Fruit fly (Drosophila melanogaster): ENCODE results near the gene CG6885.
A peak's percentile ranks its signal among the peaks of the same experiment; 100 is the strongest.

CG6885 gene

DNA sequence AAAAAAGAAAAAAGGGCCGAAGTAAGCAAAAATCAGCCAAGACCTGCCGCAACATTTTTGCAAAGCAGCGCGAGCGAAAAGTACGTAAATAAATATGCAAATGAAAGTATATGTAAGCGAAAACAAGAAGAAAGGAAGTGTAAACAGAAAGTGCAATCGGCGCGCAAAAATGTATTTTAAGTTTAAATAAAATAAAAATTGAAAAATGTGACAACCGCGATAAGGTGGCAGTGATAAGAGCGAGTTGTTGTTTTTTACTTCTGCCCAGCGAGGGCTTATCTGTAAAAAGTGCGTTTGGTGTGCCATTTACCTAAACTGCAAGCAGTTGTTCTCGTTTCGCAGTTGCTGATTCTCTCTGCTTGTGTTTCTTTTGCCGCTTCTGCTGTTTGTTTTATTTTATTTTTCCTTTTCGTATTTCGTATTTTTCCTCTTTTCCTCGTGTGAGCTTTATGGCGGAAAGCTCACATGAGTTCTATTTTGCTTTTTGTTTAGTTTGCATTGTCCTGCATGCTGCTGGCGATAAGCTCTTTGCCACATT is 46.4 kb downstream of the CG6885 start (continued):
- no peak for TF ChIP-seq CG31627 (GFP tag; optimal IDR thresholded peaks at IDR 0.05)
- no peak for TF ChIP-seq CG11902 (GFP tag; optimal IDR thresholded peaks at IDR 0.05)
- no peak for TF ChIP-seq cyc (GFP tag; optimal IDR thresholded peaks at IDR 0.05)
- no peak for TF ChIP-seq acj6 (GFP tag; optimal IDR thresholded peaks at IDR 0.05)
- TF ChIP-seq CG8632 (GFP tag; optimal IDR thresholded peaks at IDR 0.05) = no peak
- no peak for TF ChIP-seq Eip93F (GFP tag; optimal IDR thresholded peaks at IDR 0.05)
- no peak for TF ChIP-seq dac (GFP tag; optimal IDR thresholded peaks at IDR 0.05)
- TF ChIP-seq esn (GFP tag; optimal IDR thresholded peaks at IDR 0.05) = peak; percentile 43
- TF ChIP-seq CG10669 (GFP tag; optimal IDR thresholded peaks at IDR 0.05) = peak; percentile 59
- TF ChIP-seq CG10631 (GFP tag; optimal IDR thresholded peaks at IDR 0.05) = peak; percentile 6
- TF ChIP-seq CG6854 (GFP tag; optimal IDR thresholded peaks at IDR 0.05) = peak; percentile 38
- peak in 1 of 2 experiments; percentile 78 for TF ChIP-seq ss (GFP tag; optimal IDR thresholded peaks at IDR 0.05)
- TF ChIP-seq Ets96B (tag; optimal IDR thresholded peaks at IDR 0.05) = peak; percentile 59
- no peak for TF ChIP-seq CG6792 (GFP tag; optimal IDR thresholded peaks at IDR 0.05)
- peak; percentile 75 for TF ChIP-seq CG1621 (tag; optimal IDR thresholded peaks at IDR 0.05)
- TF ChIP-seq achi (GFP tag; optimal IDR thresholded peaks at IDR 0.05) = peak; percentile 56
- TF ChIP-seq net (GFP tag; optimal IDR thresholded peaks at IDR 0.05) = peak; percentile 74
- TF ChIP-seq CG6163 (GFP tag; IDR thresholded peaks at IDR 0.05) = peak; percentile 93
- peak; percentile 77 for TF ChIP-seq vri (GFP tag; optimal IDR thresholded peaks at IDR 0.05)

- TF ChIP-seq CG10631 (GFP tag; optimal IDR thresholded peaks at IDR 0.05) (peak; percentile 33), CG8319 (GFP tag; optimal IDR thresholded peaks at IDR 0.05) (no peak), pdm3 (GFP tag; optimal IDR thresholded peaks at IDR 0.05) (peak; percentile 57), Sox15 (GFP tag; optimal IDR thresholded peaks at IDR 0.05) (no peak), Eip75B (GFP tag; optimal IDR thresholded peaks at IDR 0.05) (peak; percentile 14), fd59A (GFP tag; optimal IDR thresholded peaks at IDR 0.05) (peak; percentile 42), fkh (GFP tag; optimal IDR thresholded peaks at IDR 0.05) (peak; percentile 68), Lpt (GFP tag; optimal IDR thresholded peaks at IDR 0.05) (peak; percentile 46), OdsH (GFP tag; optimal IDR thresholded peaks at IDR 0.05) (peak; percentile 42), Eip93F (GFP tag; optimal IDR thresholded peaks at IDR 0.05) (no peak), CG9139 (GFP tag; optimal IDR thresholded peaks at IDR 0.05) (peak; percentile 40), svp (GFP tag) (peak; percentile 27), CG11294 (GFP tag; IDR thresholded peaks at IDR 0.05) (peak; percentile 34; the same call in 1 of the 2 replicates), Hr4 (GFP tag; optimal IDR thresholded peaks at IDR 0.05) (peak; percentile 16), Hr39 (GFP tag; optimal IDR thresholded peaks at IDR 0.05) (no peak), CG11762 (GFP tag; optimal IDR thresholded peaks at IDR 0.05; ENCODE audit: insufficient read depth) (no peak), CG8119 (GFP tag; IDR thresholded peaks at IDR 0.05) (no peak; the same call in 1 of the 3 replicates), Met (GFP tag; optimal IDR thresholded peaks at IDR 0.05) (no peak), Ets21C (GFP tag; optimal IDR thresholded peaks at IDR 0.05) (no peak), topi (GFP tag; optimal IDR thresholded peaks at IDR 0.05) (no peak), vri (GFP tag; optimal IDR thresholded peaks at IDR 0.05) (no peak), CG6276 (GFP tag; optimal IDR thresholded peaks at IDR 0.05) (peak; percentile 47), CG15336 (GFP tag; IDR thresholded peaks at IDR 0.05) (no peak), Eip78C (GFP tag) (peak; percentile 76), ss (GFP tag; optimal IDR thresholded peaks at IDR 0.05) (peak; percentile 30 to 89), CG3032 (tag; optimal IDR thresholded peaks at IDR 0.05) (peak; percentile 68), CG8632 (GFP tag; optimal IDR thresholded peaks at IDR 0.05) (no peak), Blimp-1 (GFP tag; optimal IDR thresholded peaks at IDR 0.05) (no peak), Smox (GFP tag; optimal IDR thresholded peaks at IDR 0.05) (no peak), dac (GFP tag; optimal IDR thresholded peaks at IDR 0.05) (peak; percentile 56), Hr38 (GFP tag; optimal IDR thresholded peaks at IDR 0.05) (no peak), acj6 (GFP tag; optimal IDR thresholded peaks at IDR 0.05) (no peak), CG10669 (GFP tag; optimal IDR thresholded peaks at IDR 0.05) (peak; percentile 67), spab (GFP tag; optimal IDR thresholded peaks at IDR 0.05) (peak; percentile 58), Sox102F (GFP tag; optimal IDR thresholded peaks at IDR 0.05) (no peak), salr (GFP tag; optimal IDR thresholded peaks at IDR 0.05) (peak; percentile 68 to 74), CG32006 (GFP tag; optimal IDR thresholded peaks at IDR 0.05) (peak; percentile 50)
Observed at dm6 chr3L:18791232-18792008, 47.1 kb downstream of the CG6885 start.

Measured in whole organism, prepupa.